Worm (Caenorhabditis elegans): Measurements from ENCODE around the gene pqn-16.

The pqn-16 gene

ce11 chrV:9128562-9128961 lies 45.3 kb upstream of the pqn-16 start:
- TF ChIP-seq ham-2 (GFP tag; optimal IDR thresholded peaks at IDR 0.05) (no peak), ceh-83 (GFP tag; optimal IDR thresholded peaks at IDR 0.05) (no peak), unc-120 (tag; optimal IDR thresholded peaks at IDR 0.05; ENCODE audit: poor library complexity, severe bottlenecking) (no peak), lin-32 (GFP tag; optimal IDR thresholded peaks at IDR 0.05) (no peak), lsy-2 (tag; optimal IDR thresholded peaks at IDR 0.05) (no peak), nhr-237 (tag; optimal IDR thresholded peaks at IDR 0.05) (no peak), flh-1 (GFP tag; optimal IDR thresholded peaks at IDR 0.05) (no peak), bed-3 (GFP tag; optimal IDR thresholded peaks at IDR 0.05) (no peak)

ce11 chrV:9130766-9131165 lies 43.1 kb upstream of the pqn-16 start, which contains the start of gene F21C10.19:
Gene F21C10.19 (plus strand): TSS chrV:9131066.
- TF ChIP-seq elt-1 (tag; optimal IDR thresholded peaks at IDR 0.05; ENCODE audit: borderline replicate concordance, insufficient read depth) (no peak), nhr-237 (tag; optimal IDR thresholded peaks at IDR 0.05) (no peak), ceh-83 (GFP tag; optimal IDR thresholded peaks at IDR 0.05) (no peak), ceh-39 (tag; optimal IDR thresholded peaks at IDR 0.05) (no peak), sem-2 (GFP tag; optimal IDR thresholded peaks at IDR 0.05) (no peak), mep-1 (tag; optimal IDR thresholded peaks at IDR 0.05) (no peak), lin-13 (tag; optimal IDR thresholded peaks at IDR 0.05) (no peak), drap-1 (GFP tag; optimal IDR thresholded peaks at IDR 0.05) (no peak), zip-8 (tag; optimal IDR thresholded peaks at IDR 0.05) (no peak), nhr-12 (tag; optimal IDR thresholded peaks at IDR 0.05) (no peak), ztf-11 (tag; optimal IDR thresholded peaks at IDR 0.05) (no peak), unc-120 (tag; optimal IDR thresholded peaks at IDR 0.05; ENCODE audit: poor library complexity, severe bottlenecking) (no peak)

ce11 chrV:9132043-9132442 lies 41.8 kb upstream of the pqn-16 start, which contains the start of gene F21C10.1:
Gene F21C10.1 (plus strand): TSS chrV:9132343.
- TF ChIP-seq mls-2 (tag; optimal IDR thresholded peaks at IDR 0.05) (no peak), nhr-76 (tag; optimal IDR thresholded peaks at IDR 0.05) (no peak), cnd-1 (tag; optimal IDR thresholded peaks at IDR 0.05) (no peak), mab-5 (tag; optimal IDR thresholded peaks at IDR 0.05) (no peak), M03D4.4 (tag; optimal IDR thresholded peaks at IDR 0.05) (no peak), ces-1 (GFP tag; optimal IDR thresholded peaks at IDR 0.05) (no peak), blmp-1 (tag; optimal IDR thresholded peaks at IDR 0.05) (no peak), pha-4 (tag; optimal IDR thresholded peaks at IDR 0.05) (no peak), mep-1 (tag; optimal IDR thresholded peaks at IDR 0.05) (no peak), unc-62 (GFP tag; optimal IDR thresholded peaks at IDR 0.05) (no peak), ceh-83 (GFP tag; optimal IDR thresholded peaks at IDR 0.05) (no peak), bed-3 (GFP tag; optimal IDR thresholded peaks at IDR 0.05) (no peak), elt-1 (tag; optimal IDR thresholded peaks at IDR 0.05; ENCODE audit: borderline replicate concordance, insufficient read depth) (no peak)

ce11 chrV:9133950-9134349 lies 39.9 kb upstream of the pqn-16 start, which contains the start of gene B0222.1:
Gene B0222.1 (plus strand): TSS chrV:9134255.
- TF ChIP-seq ceh-83 (GFP tag; optimal IDR thresholded peaks at IDR 0.05) (no peak), pha-4 (tag; optimal IDR thresholded peaks at IDR 0.05) (no peak), mls-2 (tag; optimal IDR thresholded peaks at IDR 0.05) (no peak), lsy-2 (tag; optimal IDR thresholded peaks at IDR 0.05) (no peak), nhr-28 (tag; optimal IDR thresholded peaks at IDR 0.05) (no peak), elt-3 (tag; optimal IDR thresholded peaks at IDR 0.05) (no peak), unc-120 (tag; optimal IDR thresholded peaks at IDR 0.05; ENCODE audit: poor library complexity, severe bottlenecking) (no peak), drap-1 (GFP tag; optimal IDR thresholded peaks at IDR 0.05) (no peak), hlh-1 (tag; optimal IDR thresholded peaks at IDR 0.05) (no peak)

DNA sequence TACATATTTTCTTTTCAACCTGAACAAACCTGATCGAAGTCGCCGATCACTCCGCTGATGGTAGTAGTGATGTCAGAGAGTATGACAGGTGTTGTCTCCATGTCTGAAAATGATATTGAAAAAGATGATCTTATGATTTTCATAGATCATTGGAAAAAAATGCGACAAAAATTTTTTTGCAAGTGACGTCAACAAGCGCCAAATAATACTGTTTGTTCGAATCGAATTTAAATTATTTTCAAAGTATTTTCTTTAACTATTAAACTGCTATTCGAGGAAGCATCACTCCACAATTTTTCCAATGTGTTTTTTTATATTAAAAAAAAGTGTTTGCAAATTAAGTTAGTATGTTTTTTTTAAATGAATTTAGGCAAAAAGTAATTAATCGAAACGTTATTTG lies 36.3 kb upstream of the pqn-16 start, which contains the start of gene pitr-2:
Gene pitr-2, minus strand, starts transcription at position 101 of the 400 bp plus-strand sequence.
- TF ChIP-seq drap-1 (GFP tag; optimal IDR thresholded peaks at IDR 0.05) (no peak), unc-39 (tag; optimal IDR thresholded peaks at IDR 0.05) (no peak), snpc-4 (tag; optimal IDR thresholded peaks at IDR 0.05) (no peak), nhr-76 (tag; optimal IDR thresholded peaks at IDR 0.05) (no peak), ztf-11 (tag; optimal IDR thresholded peaks at IDR 0.05) (no peak), blmp-1 (tag; optimal IDR thresholded peaks at IDR 0.05) (no peak), mep-1 (tag; optimal IDR thresholded peaks at IDR 0.05) (no peak), ham-2 (GFP tag; optimal IDR thresholded peaks at IDR 0.05) (no peak), ceh-39 (tag; optimal IDR thresholded peaks at IDR 0.05) (no peak), elt-3 (tag; optimal IDR thresholded peaks at IDR 0.05) (no peak), mab-5 (tag; optimal IDR thresholded peaks at IDR 0.05) (no peak), ces-1 (GFP tag; optimal IDR thresholded peaks at IDR 0.05) (no peak), cnd-1 (tag; optimal IDR thresholded peaks at IDR 0.05) (no peak), ceh-83 (GFP tag; optimal IDR thresholded peaks at IDR 0.05) (no peak), pha-4 (tag; optimal IDR thresholded peaks at IDR 0.05) (no peak), lsy-2 (tag; optimal IDR thresholded peaks at IDR 0.05) (no peak), tbx-8 (GFP tag; optimal IDR thresholded peaks at IDR 0.05) (no peak), M03D4.4 (tag; optimal IDR thresholded peaks at IDR 0.05) (no peak), hlh-1 (tag; optimal IDR thresholded peaks at IDR 0.05) (no peak), lin-13 (tag; optimal IDR thresholded peaks at IDR 0.05) (no peak)
